Worm (Caenorhabditis elegans) whole organism, L1 larva: ENCODE results near the gene nphp-2.

Source experiments
- C16A3.4 ChIP-seq: fragments of 150-350 bp; optimal IDR thresholded peaks from 2 replicates; lab custom pipeline; 2014; ENCODE audit warnings: missing biosample characterization, missing genetic modification characterization
- F16B12.6 ChIP-seq: fragments of 150-350 bp; optimal IDR thresholded peaks from 2 replicates; lab custom pipeline; 2014; ENCODE audit warnings: missing biosample characterization, missing genetic modification characterization
- ceh-63 ChIP-seq: fragments of 200-800 bp; sonication (Bioruptor generic); optimal IDR thresholded peaks from 2 replicates; lab custom pipeline; 2018; ENCODE audit warnings: mild to moderate bottlenecking, missing genetic modification characterization, missing compliant biosample characterization
- ceh-8 ChIP-seq: fragments of 200-800 bp; sonication (Bioruptor generic); optimal IDR thresholded peaks from 2 replicates; lab custom pipeline; 2018; ENCODE audit warnings: mild to moderate bottlenecking, missing genetic modification characterization, moderate library complexity, missing compliant biosample characterization
- ceh-82 ChIP-seq, 3 experiments: fragments of 150-350 bp in 1 of 3; sonication (generic microtip) in 2 of 3; optimal IDR thresholded peaks; 2 replicates each; lab custom pipeline; 2014 to 2017; ENCODE audit warnings: missing biosample characterization in 3 of 3, missing genetic modification characterization in 3 of 3
- dpl-1 ChIP-seq, 3 experiments: fragments of 150-350 bp in 2 of 3; sonication (generic microtip) in 1 of 3; optimal IDR thresholded peaks; 2 replicates each; lab custom pipeline; 2014 to 2017; ENCODE audit warnings: missing biosample characterization in 3 of 3, missing genetic modification characterization in 3 of 3, missing genetic modification reagents in 3 of 3
- efl-1 ChIP-seq, 4 experiments: fragments of 150-350 bp; optimal IDR thresholded peaks in 3 of 4; peaks in 1 of 4; 1 replicate in 1 of 4; 2 replicates in 3 of 4; lab custom pipeline; 2014; ENCODE audit warnings: missing biosample characterization in 2 of 4, missing genetic modification characterization in 2 of 4, missing genetic modification reagents in 2 of 4
- egl-27 ChIP-seq, 2 experiments: fragments of 150-350 bp in 1 of 2; sonication (generic microtip); optimal IDR thresholded peaks; 3 replicates each; lab custom pipeline; 2017 to 2018; ENCODE audit warnings: missing biosample characterization in 2 of 2, missing genetic modification characterization in 2 of 2, missing genetic modification reagents in 2 of 2
- elt-3 ChIP-seq, 6 experiments: fragments of 150-350 bp in 1 of 6; sonication (generic microtip); optimal IDR thresholded peaks; 2 replicates each; lab custom pipeline; 2017 to 2018; ENCODE audit warnings: missing biosample characterization in 6 of 6, missing genetic modification characterization in 6 of 6, inconsistent platforms in 1 of 6
- fkh-10 ChIP-seq: sonication (generic microtip); optimal IDR thresholded peaks from 2 replicates; lab custom pipeline; 2017; ENCODE audit warnings: missing biosample characterization, missing genetic modification reagents, missing genetic modification characterization
- fkh-8 ChIP-seq: sonication (generic microtip); optimal IDR thresholded peaks from 2 replicates; lab custom pipeline; 2016; ENCODE audit warnings: mild to moderate bottlenecking, missing genetic modification characterization, missing compliant biosample characterization
- fos-1 ChIP-seq: fragments of 150-350 bp; optimal IDR thresholded peaks from 2 replicates; lab custom pipeline; 2014; ENCODE audit warnings: missing biosample characterization, missing genetic modification characterization
- irx-1 ChIP-seq: sonication (generic microtip); optimal IDR thresholded peaks from 2 replicates; lab custom pipeline; 2016; ENCODE audit warnings: missing genetic modification characterization, missing compliant biosample characterization
- isw-1 ChIP-seq: fragments of 200-800 bp; sonication (Bioruptor generic); IDR thresholded peaks from 2 replicates; pipeline ENCODE4 v1.3.6; 2022; ENCODE audit warnings: missing genetic modification characterization, missing compliant biosample characterization
- lin-13 ChIP-seq: fragments of 150-350 bp; optimal IDR thresholded peaks from 2 replicates; lab custom pipeline; 2014; ENCODE audit warnings: missing biosample characterization, missing genetic modification reagents, missing genetic modification characterization
- nhr-11 ChIP-seq: fragments of 150-350 bp; optimal IDR thresholded peaks from 2 replicates; lab custom pipeline; 2014; ENCODE audit warnings: missing biosample characterization, missing genetic modification characterization
- nhr-12 ChIP-seq: sonication (generic microtip); optimal IDR thresholded peaks from 2 replicates; lab custom pipeline; 2017; ENCODE audit warnings: missing biosample characterization, missing genetic modification characterization
- nhr-19 ChIP-seq: fragments of 200-800 bp; sonication (Bioruptor generic); conservative IDR thresholded peaks from 2 replicates; pipeline ENCODE4 v1.3.6; 2022; ENCODE audit warnings: missing genetic modification characterization, missing compliant biosample characterization
- nhr-28 ChIP-seq: fragments of 150-350 bp; optimal IDR thresholded peaks from 2 replicates; lab custom pipeline; 2014; ENCODE audit warnings: missing biosample characterization, missing genetic modification characterization
- nhr-71 ChIP-seq: sonication (generic microtip); optimal IDR thresholded peaks from 2 replicates; lab custom pipeline; 2016; ENCODE audit warnings: mild to moderate bottlenecking, missing genetic modification characterization, moderate library complexity, missing compliant biosample characterization
- nhr-85 ChIP-seq: sonication (generic microtip); peaks from one replicate; lab custom pipeline; 2016; ENCODE audit warnings: missing genetic modification characterization, inconsistent platforms, missing compliant biosample characterization
- nhr-90 ChIP-seq: sonication (generic microtip); optimal IDR thresholded peaks from 2 replicates; lab custom pipeline; 2016; ENCODE audit warnings: mild to moderate bottlenecking, missing genetic modification characterization, missing compliant biosample characterization; ENCODE audit not compliant: poor library complexity
- pag-3 ChIP-seq: sonication (generic microtip); optimal IDR thresholded peaks from 2 replicates; lab custom pipeline; 2017; ENCODE audit warnings: missing genetic modification characterization, mild to moderate bottlenecking, missing compliant biosample characterization, antibody characterized with exemption, borderline replicate concordance; ENCODE audit not compliant: insufficient read depth
- skn-1 ChIP-seq: fragments of 150-350 bp; optimal IDR thresholded peaks from 2 replicates; lab custom pipeline; 2014; ENCODE audit warnings: missing biosample characterization, missing genetic modification characterization
- snu-23 ChIP-seq: sonication (generic microtip); optimal IDR thresholded peaks from 2 replicates; lab custom pipeline; 2016; ENCODE audit warnings: missing genetic modification characterization, missing compliant biosample characterization
- sptf-1 ChIP-seq: fragments of 150-350 bp; optimal IDR thresholded peaks from 2 replicates; lab custom pipeline; 2014; ENCODE audit warnings: missing biosample characterization, missing genetic modification characterization
- swsn-7 ChIP-seq: sonication (generic microtip); optimal IDR thresholded peaks from 2 replicates; lab custom pipeline; 2016; ENCODE audit warnings: missing genetic modification characterization, missing compliant biosample characterization
- unc-98 ChIP-seq: fragments of 200-800 bp; sonication (Bioruptor generic); IDR thresholded peaks from 2 replicates; pipeline ENCODE4 v1.3.6; 2022; ENCODE audit warnings: missing genetic modification characterization, missing compliant biosample characterization
- vab-15 ChIP-seq: sonication (generic microtip); optimal IDR thresholded peaks from 2 replicates; lab custom pipeline; 2017; ENCODE audit warnings: missing genotype, mild to moderate bottlenecking, missing genetic modification characterization, missing compliant biosample characterization
- xbp-1 ChIP-seq: sonication (generic microtip); optimal IDR thresholded peaks from 2 replicates; lab custom pipeline; 2016; ENCODE audit warnings: missing genetic modification characterization, missing compliant biosample characterization

The nphp-2 gene

ce11 chrV:1945875-1946274 is 50.3 kb downstream of the nphp-2 start (continued):
- TF ChIP-seq unc-98 (no peak), ceh-82 (tag; optimal IDR thresholded peaks at IDR 0.05; lab: Kevin White, UChicago) (no peak), vab-15 (tag; lab: Kevin White, UChicago) (no peak), ceh-63 (GFP tag; lab: Kevin White, UChicago) (no peak), swsn-7 (tag; lab: Kevin White, UChicago) (no peak), skn-1 (tag; lab: Kevin White, UChicago) (no peak), egl-27 (tag; optimal IDR thresholded peaks at IDR 0.05; lab: Kevin White, UChicago) (no peak), isw-1 (GFP tag; lab: Robert Waterston, UW) (no peak), lin-13 (GFP tag; lab: Kevin White, UChicago) (no peak), sptf-1 (tag; lab: Kevin White, UChicago) (no peak), nhr-11 (tag; lab: Kevin White, UChicago) (no peak), xbp-1 (tag; lab: Kevin White, UChicago) (no peak), fos-1 (tag; lab: Kevin White, UChicago) (no peak), pag-3 (tag; lab: Kevin White, UChicago) (no peak), nhr-28 (tag; lab: Kevin White, UChicago) (no peak), snu-23 (GFP tag; lab: Kevin White, UChicago) (no peak), irx-1 (tag; lab: Kevin White, UChicago) (no peak), nhr-19 (no peak), fkh-10 (GFP tag; lab: Kevin White, UChicago) (no peak), elt-3 (tag; optimal IDR thresholded peaks at IDR 0.05; lab: Kevin White, UChicago) (no peak), nhr-85 (no peak), nhr-71 (tag; lab: Kevin White, UChicago) (peak; percentile 10), fkh-8 (peak; percentile 53), efl-1 (optimal IDR thresholded peaks at IDR 0.05; lab: Kevin White, UChicago) (no peak), efl-1 (GFP tag; optimal IDR thresholded peaks at IDR 0.05 in 1 of 2; lab: Kevin White, UChicago) (peak in 1 of 2 experiments; percentile 88), ceh-8 (GFP tag; lab: Kevin White, UChicago) (peak; percentile 76), nhr-90 (tag; lab: Kevin White, UChicago) (no peak)

- TF ChIP-seq dpl-1 (GFP tag; optimal IDR thresholded peaks at IDR 0.05; lab: Kevin White, UChicago): no peak
- no peak for TF ChIP-seq nhr-12 (tag; lab: Kevin White, UChicago)
- no peak for TF ChIP-seq F16B12.6 (tag; lab: Kevin White, UChicago)
- no peak for TF ChIP-seq pag-3 (tag; lab: Kevin White, UChicago)
- TF ChIP-seq C16A3.4 (tag; lab: Kevin White, UChicago): no peak
Observed at ce11 chrV:1955246-1955645, 59.7 kb downstream of the nphp-2 start.
